Worm (Caenorhabditis elegans) whole organism, L2 larva: ENCODE results near the gene F13H10.3.

ENCODE experiments used
- ama-1 ChIP-seq: fragments of 150-350 bp; optimal IDR thresholded peaks from 2 replicates; lab custom pipeline; 2018; ENCODE audit warnings: inconsistent platforms
- egl-27 ChIP-seq: sonication (generic microtip); optimal IDR thresholded peaks from 3 replicates; lab custom pipeline; 2017; ENCODE audit warnings: missing biosample characterization, missing genetic modification reagents, missing genetic modification characterization
- elt-1 ChIP-seq: fragments of 150-350 bp; optimal IDR thresholded peaks from 2 replicates; lab custom pipeline; 2014; ENCODE audit warnings: missing biosample characterization, missing genetic modification characterization
- elt-3 ChIP-seq: sonication (generic microtip); optimal IDR thresholded peaks from 2 replicates; lab custom pipeline; 2017; ENCODE audit warnings: missing biosample characterization, missing genetic modification characterization
- fos-1 ChIP-seq: fragments of 150-350 bp; optimal IDR thresholded peaks from 2 replicates; lab custom pipeline; 2014; ENCODE audit warnings: missing biosample characterization, missing genetic modification characterization
- gmeb-1 ChIP-seq: fragments of 150-350 bp; optimal IDR thresholded peaks from 2 replicates; lab custom pipeline; 2014; ENCODE audit warnings: missing biosample characterization, missing genetic modification characterization
- lin-39 ChIP-seq: fragments of 150-350 bp; optimal IDR thresholded peaks from 2 replicates; lab custom pipeline; 2014; ENCODE audit warnings: missing biosample characterization, missing genetic modification reagents, missing genetic modification characterization
- lsy-2 ChIP-seq, 2 experiments: fragments of 150-350 bp in 1 of 2; sonication (generic microtip) in 1 of 2; optimal IDR thresholded peaks; 2 replicates each; lab custom pipeline; 2014 to 2017; ENCODE audit warnings: missing biosample characterization in 2 of 2, missing genetic modification characterization in 2 of 2
- mdl-1 ChIP-seq, 2 experiments: fragments of 150-350 bp in 1 of 2; sonication (generic microtip) in 1 of 2; optimal IDR thresholded peaks; 2 replicates each; lab custom pipeline; 2017; ENCODE audit warnings: missing biosample characterization in 2 of 2, missing genetic modification characterization in 2 of 2
- nhr-12 ChIP-seq: fragments of 150-350 bp; optimal IDR thresholded peaks from 2 replicates; lab custom pipeline; 2014; ENCODE audit warnings: missing biosample characterization, missing genetic modification characterization
- nhr-237 ChIP-seq: fragments of 150-350 bp; optimal IDR thresholded peaks from 2 replicates; lab custom pipeline; 2014; ENCODE audit warnings: missing biosample characterization, missing genetic modification characterization
- unc-62 ChIP-seq: fragments of 150-350 bp; optimal IDR thresholded peaks from 2 replicates; lab custom pipeline; 2014; ENCODE audit warnings: missing biosample characterization, missing genetic modification reagents, missing genetic modification characterization
- zag-1 ChIP-seq: fragments of 150-350 bp; optimal IDR thresholded peaks from 2 replicates; lab custom pipeline; 2014; ENCODE audit warnings: missing biosample characterization, missing genetic modification characterization

DNA sequence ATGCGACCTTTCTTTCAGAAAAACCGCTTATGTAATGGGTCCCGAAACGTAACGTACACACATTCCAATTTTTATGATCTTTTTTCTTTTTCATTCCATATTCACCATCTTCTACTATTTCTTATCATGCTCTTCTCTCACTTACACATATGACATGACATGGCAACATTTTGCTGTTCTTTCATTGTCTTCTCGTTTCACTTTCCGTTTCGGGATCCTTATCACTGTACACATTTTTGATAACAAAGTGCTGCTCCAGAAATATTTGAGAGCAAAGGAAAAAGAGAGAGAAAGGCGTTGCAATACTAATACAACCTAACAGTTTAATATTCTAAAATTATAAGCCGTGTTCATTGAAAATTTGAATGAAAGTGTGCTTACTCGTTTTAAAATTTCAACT is 45.4 kb downstream of the F13H10.3 start:
- TF ChIP-seq unc-62 (no peak), mdl-1 (tag; optimal IDR thresholded peaks at IDR 0.05; lab: Kevin White, UChicago) (no peak), elt-3 (tag; lab: Kevin White, UChicago) (no peak), egl-27 (tag; lab: Kevin White, UChicago) (no peak), ama-1 (lab: Kevin White, UChicago) (no peak), lin-39 (no peak), gmeb-1 (peak; percentile 21), nhr-12 (tag; lab: Kevin White, UChicago) (no peak), fos-1 (tag; lab: Kevin White, UChicago) (peak; percentile 97), nhr-237 (tag; lab: Kevin White, UChicago) (no peak), lsy-2 (tag; optimal IDR thresholded peaks at IDR 0.05; lab: Kevin White, UChicago) (no peak), zag-1 (tag; lab: Kevin White, UChicago) (no peak), elt-1 (tag; lab: Kevin White, UChicago) (no peak)
